Fruit fly (Drosophila melanogaster) whole organism, embryonic: ENCODE data around the gene CG14442.

Source experiments
- Ada2b ChIP-seq: fragments of 200-800 bp; sonication (Bioruptor generic); IDR thresholded peaks from 2 replicates; pipeline ENCODE4 v1.3.6; 2022; ENCODE audit warnings: missing biosample characterization, missing genetic modification characterization
- CG10147 ChIP-seq: fragments of 200-800 bp; sonication (Bioruptor generic); optimal IDR thresholded peaks from 2 replicates; lab custom pipeline; 2019; ENCODE audit warnings: missing biosample characterization, mild to moderate bottlenecking, missing genetic modification characterization, moderate library complexity
- CG1024 ChIP-seq: fragments of 200-800 bp; sonication (Bioruptor generic); IDR thresholded peaks from 2 replicates; pipeline ENCODE4 v1.3.6; 2022; ENCODE audit warnings: missing biosample characterization, missing genetic modification characterization
- CG10462 ChIP-seq: fragments of 200-800 bp; sonication (Bioruptor generic); optimal IDR thresholded peaks from 2 replicates; lab custom pipeline; 2016; ENCODE audit warnings: missing biosample characterization, missing genetic modification characterization
- CG10543 ChIP-seq: fragments of 200-800 bp; sonication (Bioruptor generic); optimal IDR thresholded peaks from 3 replicates; lab custom pipeline; 2017; ENCODE audit warnings: missing biosample characterization, mild to moderate bottlenecking, missing genetic modification characterization, moderate library complexity
- CG10565 ChIP-seq: fragments of 200-800 bp; sonication (Bioruptor generic); optimal IDR thresholded peaks from 3 replicates; lab custom pipeline; 2016; ENCODE audit warnings: missing biosample characterization, mild to moderate bottlenecking, missing genetic modification characterization
- CG10654 ChIP-seq: fragments of 200-800 bp; sonication (Bioruptor generic); optimal IDR thresholded peaks from 2 replicates; lab custom pipeline; 2016; ENCODE audit warnings: missing biosample characterization, missing genetic modification characterization
- CG11398 ChIP-seq: fragments of 200-800 bp; sonication (Bioruptor generic); optimal IDR thresholded peaks from 2 replicates; lab custom pipeline; 2016; ENCODE audit warnings: missing biosample characterization, missing genetic modification characterization
- CG11695 ChIP-seq: fragments of 200-800 bp; sonication (Bioruptor generic); IDR thresholded peaks from 3 replicates; pipeline ENCODE4 v1.3.6; 2022; ENCODE audit warnings: missing biosample characterization, missing genetic modification characterization
- CG15514 ChIP-seq: fragments of 200-800 bp; sonication (Bioruptor generic); optimal IDR thresholded peaks from 3 replicates; lab custom pipeline; 2017; ENCODE audit warnings: missing biosample characterization, missing genetic modification characterization, mild to moderate bottlenecking, moderate library complexity, missing genetic modification reagents
- CG15696 ChIP-seq: fragments of 200-800 bp; sonication (Bioruptor generic); optimal IDR thresholded peaks from 2 replicates; lab custom pipeline; 2019; ENCODE audit warnings: missing biosample characterization, mild to moderate bottlenecking, missing genetic modification characterization, moderate library complexity
- CG18262 ChIP-seq: fragments of 200-800 bp; optimal IDR thresholded peaks from 3 replicates; lab custom pipeline; 2019; ENCODE audit warnings: missing biosample characterization, mild to moderate bottlenecking, missing genetic modification characterization, moderate library complexity
- CG2199 ChIP-seq: fragments of 200-800 bp; sonication (Bioruptor generic); IDR thresholded peaks from 3 replicates; pipeline ENCODE4 v1.3.6; 2022; ENCODE audit warnings: missing biosample characterization, missing genetic modification characterization
- CG2712 ChIP-seq: fragments of 200-800 bp; optimal IDR thresholded peaks from 3 replicates; lab custom pipeline; 2019; ENCODE audit warnings: missing biosample characterization, mild to moderate bottlenecking, missing genetic modification characterization, moderate library complexity
- CG31224 ChIP-seq: fragments of 200-800 bp; sonication (Bioruptor generic); IDR thresholded peaks from 2 replicates; pipeline ENCODE4 v1.3.6; 2022; ENCODE audit warnings: missing biosample characterization, missing genetic modification characterization
- CG34224 ChIP-seq: fragments of 200-800 bp; sonication (Bioruptor generic); IDR thresholded peaks from 3 replicates; pipeline ENCODE4 v1.3.6; 2022; ENCODE audit warnings: missing biosample characterization, missing genetic modification characterization; ENCODE audit not compliant: partially characterized antibody
- CG4854 ChIP-seq: fragments of 200-800 bp; sonication (Bioruptor generic); optimal IDR thresholded peaks from 2 replicates; lab custom pipeline; 2016; ENCODE audit warnings: missing biosample characterization, missing genetic modification characterization, inconsistent platforms
- CG7839 ChIP-seq: fragments of 200-800 bp; sonication (Bioruptor generic); optimal IDR thresholded peaks from 3 replicates; lab custom pipeline; 2018; ENCODE audit warnings: missing biosample characterization, mild to moderate bottlenecking, missing genetic modification characterization, moderate library complexity
- CG7928 ChIP-seq: fragments of 200-800 bp; sonication (Bioruptor generic); optimal IDR thresholded peaks from 2 replicates; lab custom pipeline; 2017; ENCODE audit warnings: missing biosample characterization, mild to moderate bottlenecking, missing genetic modification characterization
- CG9727 ChIP-seq: fragments of 200-800 bp; sonication (Bioruptor generic); optimal IDR thresholded peaks from 3 replicates; lab custom pipeline; 2017; ENCODE audit warnings: missing biosample characterization, mild to moderate bottlenecking, missing genetic modification characterization
- CTCF ChIP-seq: fragments of 200-800 bp; sonication (Bioruptor generic); optimal IDR thresholded peaks from 2 replicates; lab custom pipeline; 2017; ENCODE audit warnings: missing biosample characterization, mild to moderate bottlenecking, missing genetic modification characterization, moderate library complexity
- Dref ChIP-seq: fragments of 200-800 bp; sonication (Bioruptor generic); IDR thresholded peaks from 2 replicates; pipeline ENCODE4 v1.3.6; 2022; ENCODE audit warnings: missing biosample characterization, missing genetic modification characterization
- Nf-YA ChIP-seq: fragments of 200-800 bp; sonication (Bioruptor generic); IDR thresholded peaks from 2 replicates; pipeline ENCODE4 v1.3.6; 2022; ENCODE audit warnings: missing biosample characterization, missing genetic modification characterization
- Nf-YC ChIP-seq: fragments of 200-800 bp; optimal IDR thresholded peaks from 3 replicates; lab custom pipeline; 2019; ENCODE audit warnings: missing biosample characterization, mild to moderate bottlenecking, missing genetic modification characterization, moderate library complexity
- Ptx1 ChIP-seq: fragments of 200-800 bp; sonication (Bioruptor generic); IDR thresholded peaks from 2 replicates; pipeline ENCODE4 v1.3.6; 2022; ENCODE audit warnings: missing biosample characterization, missing genetic modification characterization
- Sry-β ChIP-seq: fragments of 200-800 bp; sonication (Bioruptor generic); optimal IDR thresholded peaks from 2 replicates; lab custom pipeline; 2018; ENCODE audit warnings: missing biosample characterization, mild to moderate bottlenecking, missing genetic modification characterization, moderate library complexity
- TFAM ChIP-seq: fragments of 200-800 bp; sonication (Bioruptor generic); optimal IDR thresholded peaks from 2 replicates; lab custom pipeline; 2017; ENCODE audit warnings: missing biosample characterization, missing genetic modification characterization, inconsistent platforms
- Trl ChIP-seq, 3 experiments: fragments of >200 bp in 2 of 3; fragments of 200-800 bp in 1 of 3; sonication (Bioruptor generic) in 1 of 3; optimal IDR thresholded peaks; 2 replicates in 1 of 3; 3 replicates in 2 of 3; lab custom pipeline; 2016 to 2017; ENCODE audit warnings: missing biosample characterization in 1 of 3, missing genetic modification characterization in 1 of 3
- al ChIP-seq: fragments of 200-800 bp; sonication (Bioruptor generic); IDR thresholded peaks from 2 replicates; pipeline ENCODE4 v1.3.6; 2022; ENCODE audit warnings: missing biosample characterization, missing genetic modification characterization
- bbx ChIP-seq: fragments of 200-800 bp; sonication (Bioruptor generic); IDR thresholded peaks from 2 replicates; pipeline ENCODE4 v1.3.6; 2022; ENCODE audit warnings: missing biosample characterization, missing genetic modification characterization; ENCODE audit not compliant: partially characterized antibody
- chinmo ChIP-seq: fragments of 200-800 bp; sonication (Bioruptor generic); IDR thresholded peaks from 4 replicates; pipeline ENCODE4 v1.3.6; 2022; ENCODE audit warnings: missing biosample characterization, missing genetic modification characterization; ENCODE audit not compliant: partially characterized antibody
- dmrt11E ChIP-seq: fragments of 200-800 bp; sonication (Bioruptor generic); optimal IDR thresholded peaks from 3 replicates; lab custom pipeline; 2018; ENCODE audit warnings: missing biosample characterization, mild to moderate bottlenecking, missing genetic modification characterization, moderate library complexity
- fd3F ChIP-seq: fragments of 200-800 bp; sonication (Bioruptor generic); optimal IDR thresholded peaks from 2 replicates; lab custom pipeline; 2018; ENCODE audit warnings: missing biosample characterization, mild to moderate bottlenecking, missing genetic modification characterization, moderate library complexity
- fru ChIP-seq: fragments of >200 bp; optimal IDR thresholded peaks from 2 replicates; lab custom pipeline; 2017
- fu2 ChIP-seq: fragments of 200-800 bp; sonication (Bioruptor generic); optimal IDR thresholded peaks from 2 replicates; lab custom pipeline; 2016; ENCODE audit warnings: missing biosample characterization, missing genetic modification characterization
- ham ChIP-seq: fragments of 200-800 bp; sonication (Bioruptor generic); IDR thresholded peaks from 2 replicates; pipeline ENCODE4 v1.3.6; 2022; ENCODE audit warnings: missing biosample characterization, missing genetic modification characterization
- kah ChIP-seq: fragments of 200-800 bp; sonication (Bioruptor generic); optimal IDR thresholded peaks from 2 replicates; lab custom pipeline; 2018; ENCODE audit warnings: missing biosample characterization, mild to moderate bottlenecking, missing genetic modification characterization
- lmd ChIP-seq: fragments of 200-800 bp; sonication (Bioruptor generic); IDR thresholded peaks from 2 replicates; pipeline ENCODE4 v1.3.6; 2022; ENCODE audit warnings: missing biosample characterization, missing genetic modification characterization
- luna ChIP-seq: fragments of 200-800 bp; sonication (Bioruptor generic); optimal IDR thresholded peaks from 2 replicates; lab custom pipeline; 2016; ENCODE audit warnings: missing biosample characterization, missing genetic modification characterization
- maf-S ChIP-seq: fragments of 200-800 bp; sonication (Bioruptor generic); optimal IDR thresholded peaks from 2 replicates; lab custom pipeline; 2016; ENCODE audit warnings: missing biosample characterization, missing genetic modification characterization
- mld ChIP-seq: fragments of 200-800 bp; sonication (Bioruptor generic); IDR thresholded peaks from 3 replicates; pipeline ENCODE4 v1.3.6; 2022; ENCODE audit warnings: missing biosample characterization, missing genetic modification characterization; ENCODE audit not compliant: partially characterized antibody
- pros ChIP-seq: fragments of 200-800 bp; sonication (Bioruptor generic); optimal IDR thresholded peaks from 3 replicates; lab custom pipeline; 2019; ENCODE audit warnings: missing biosample characterization, mild to moderate bottlenecking, missing genetic modification characterization, moderate library complexity
- ro ChIP-seq: fragments of 200-800 bp; sonication (Bioruptor generic); IDR thresholded peaks from 2 replicates; pipeline ENCODE4 v1.3.6; 2022; ENCODE audit warnings: missing biosample characterization, missing genetic modification characterization
- run ChIP-seq: fragments of 200-800 bp; sonication (Bioruptor generic); optimal IDR thresholded peaks from 3 replicates; lab custom pipeline; 2018; ENCODE audit warnings: missing biosample characterization, mild to moderate bottlenecking, missing genetic modification characterization
- slp2 ChIP-seq: fragments of 200-800 bp; sonication (Bioruptor generic); optimal IDR thresholded peaks from 2 replicates; lab custom pipeline; 2016; ENCODE audit warnings: missing biosample characterization, missing genetic modification characterization
- sr ChIP-seq: fragments of 200-800 bp; sonication (Bioruptor generic); IDR thresholded peaks from 3 replicates; pipeline ENCODE4 v1.3.6; 2022; ENCODE audit warnings: missing biosample characterization, missing genetic modification characterization
- tio ChIP-seq: fragments of 200-800 bp; sonication (Bioruptor generic); optimal IDR thresholded peaks from 2 replicates; lab custom pipeline; 2017; ENCODE audit warnings: missing biosample characterization, missing genetic modification characterization, inconsistent platforms
- wek ChIP-seq: fragments of 200-800 bp; sonication (Bioruptor generic); optimal IDR thresholded peaks from 3 replicates; lab custom pipeline; 2018; ENCODE audit warnings: missing biosample characterization, mild to moderate bottlenecking, missing genetic modification characterization, moderate library complexity
- z ChIP-seq: fragments of 200-800 bp; sonication (Bioruptor generic); IDR thresholded peaks from 3 replicates; pipeline ENCODE4 v1.3.6; 2022; ENCODE audit warnings: missing biosample characterization, missing genetic modification characterization
- zen ChIP-seq: fragments of 200-800 bp; sonication (Bioruptor generic); optimal IDR thresholded peaks from 3 replicates; lab custom pipeline; 2018; ENCODE audit warnings: missing biosample characterization, mild to moderate bottlenecking, missing genetic modification characterization, moderate library complexity

Gene CG14442

dm6 chrX:6683635-6684499 lies 10.9 kb downstream of the CG14442 start, which contains the start of gene Pink1 (continued):
- TF ChIP-seq CG10543 (GFP tag; lab: Kevin White, UChicago) (peak; percentile 34), Nf-YC (no peak), ham (no peak), fru (no peak), CG9727 (GFP tag; lab: Kevin White, UChicago) (no peak), CG10565 (GFP tag; lab: Kevin White, UChicago) (no peak), fu2 (GFP tag; lab: Kevin White, UChicago) (no peak), z (GFP tag; lab: Robert Waterston, UW) (no peak), run (tag; lab: Kevin White, UChicago) (no peak), dmrt11E (no peak), CG11398 (GFP tag; lab: Kevin White, UChicago) (no peak), slp2 (no peak), al (GFP tag; lab: Robert Waterston, UW) (no peak), maf-S (GFP tag; lab: Kevin White, UChicago) (no peak), CG10654 (GFP tag; lab: Kevin White, UChicago) (no peak), CG11695 (GFP tag; lab: Robert Waterston, UW) (no peak), zen (tag; lab: Kevin White, UChicago) (no peak), CG4854 (no peak), tio (no peak), pros (GFP tag; lab: Kevin White, UChicago) (no peak), kah (no peak), Nf-YA (GFP tag; lab: Robert Waterston, UW) (no peak), lmd (GFP tag; lab: Robert Waterston, UW) (no peak), chinmo (peak; percentile 62; the same call in 1 of the 4 replicates), sr (GFP tag; lab: Robert Waterston, UW) (no peak), TFAM (no peak), CG2712 (no peak), mld (no peak), fd3F (no peak), CG15696 (no peak), CTCF (GFP tag; lab: Kevin White, UChicago) (peak; percentile 57), Dref (GFP tag; lab: Robert Waterston, UW) (peak; percentile 70), CG31224 (GFP tag; lab: Robert Waterston, UW) (no peak), Ptx1 (no peak), CG15514 (GFP tag; lab: Kevin White, UChicago) (peak; percentile 36), CG2199 (GFP tag; lab: Robert Waterston, UW) (no peak), CG7839 (tag; lab: Kevin White, UChicago) (no peak), CG34224 (peak; percentile 15; the same call in 2 of the 3 replicates), ro (no peak), luna (GFP tag; lab: Kevin White, UChicago) (no peak), Ada2b (GFP tag; lab: Robert Waterston, UW) (no peak), CG7928 (GFP tag; lab: Kevin White, UChicago) (no peak), CG10462 (no peak), Trl (optimal IDR thresholded peaks at IDR 0.05; lab: Kevin White, UChicago) (no peak), Trl (GFP tag; optimal IDR thresholded peaks at IDR 0.05; lab: Kevin White, UChicago) (no peak), CG10147 (no peak), Sry-β (GFP tag; lab: Kevin White, UChicago) (no peak), bbx (GFP tag; lab: Robert Waterston, UW) (peak; percentile 47; the same call in 1 of the 2 replicates), wek (GFP tag; lab: Kevin White, UChicago) (no peak), CG1024 (GFP tag; lab: Robert Waterston, UW) (no peak), CG18262 (no peak)
